Fruit fly (Drosophila melanogaster) whole organism, embryonic: ENCODE measurements around the gene wrm2.

Experiments used
- Asciz ChIP-seq: fragments of 200-800 bp; sonication (Bioruptor generic); optimal IDR thresholded peaks from 2 replicates; lab custom pipeline; 2017; ENCODE audit warnings: missing biosample characterization, mild to moderate bottlenecking, missing genetic modification characterization, missing genetic modification reagents
- Atf3 ChIP-seq: fragments of 200-800 bp; sonication (Bioruptor generic); optimal IDR thresholded peaks from 3 replicates; lab custom pipeline; 2016; ENCODE audit warnings: missing biosample characterization, missing genetic modification characterization
- Atf6 ChIP-seq: fragments of 200-800 bp; sonication (Bioruptor generic); IDR thresholded peaks from 2 replicates; pipeline ENCODE4 v1.3.6; 2022; ENCODE audit warnings: missing biosample characterization, missing genetic modification characterization
- CG1024 ChIP-seq: fragments of 200-800 bp; sonication (Bioruptor generic); IDR thresholded peaks from 2 replicates; pipeline ENCODE4 v1.3.6; 2022; ENCODE audit warnings: missing biosample characterization, missing genetic modification characterization
- CG11085 ChIP-seq: fragments of 200-800 bp; sonication (Bioruptor generic); IDR thresholded peaks from 2 replicates; pipeline ENCODE4 v1.3.6; 2022; ENCODE audit warnings: missing biosample characterization, missing genetic modification characterization
- CG11504 ChIP-seq: fragments of 200-800 bp; sonication (Bioruptor generic); optimal IDR thresholded peaks from 3 replicates; lab custom pipeline; 2019; ENCODE audit warnings: missing biosample characterization, mild to moderate bottlenecking, missing genetic modification characterization, moderate library complexity
- CG14667 ChIP-seq: fragments of 200-800 bp; sonication (Bioruptor generic); IDR thresholded peaks from 2 replicates; pipeline ENCODE4 v1.3.6; 2022; ENCODE audit warnings: missing biosample characterization, missing genetic modification characterization
- CG15696 ChIP-seq: fragments of 200-800 bp; sonication (Bioruptor generic); optimal IDR thresholded peaks from 2 replicates; lab custom pipeline; 2019; ENCODE audit warnings: missing biosample characterization, mild to moderate bottlenecking, missing genetic modification characterization, moderate library complexity
- CG1602 ChIP-seq: fragments of 200-800 bp; sonication (Bioruptor generic); optimal IDR thresholded peaks from 3 replicates; lab custom pipeline; 2016; ENCODE audit warnings: missing biosample characterization, missing genetic modification characterization
- CG17359 ChIP-seq: fragments of 200-800 bp; sonication (Bioruptor generic); optimal IDR thresholded peaks from 3 replicates; lab custom pipeline; 2018; ENCODE audit warnings: missing biosample characterization, mild to moderate bottlenecking, missing genetic modification characterization, moderate library complexity
- CG17385 ChIP-seq: fragments of 200-800 bp; sonication (Bioruptor generic); optimal IDR thresholded peaks from 3 replicates; lab custom pipeline; 2018; ENCODE audit warnings: missing biosample characterization, mild to moderate bottlenecking, missing genetic modification characterization
- CG18764 ChIP-seq: fragments of 200-800 bp; sonication (Bioruptor generic); optimal IDR thresholded peaks from 3 replicates; lab custom pipeline; 2016; ENCODE audit warnings: missing biosample characterization, missing genetic modification characterization
- CG31388 ChIP-seq: fragments of 200-800 bp; sonication (Bioruptor generic); optimal IDR thresholded peaks from 2 replicates; lab custom pipeline; 2016; ENCODE audit warnings: missing biosample characterization, missing genetic modification characterization
- CG32772 ChIP-seq: fragments of 200-800 bp; sonication (Bioruptor generic); IDR thresholded peaks from 2 replicates; pipeline ENCODE4 v1.3.6; 2022; ENCODE audit warnings: missing biosample characterization, missing genetic modification characterization
- CG34376 ChIP-seq: fragments of 200-800 bp; sonication (Bioruptor generic); optimal IDR thresholded peaks from 2 replicates; lab custom pipeline; 2018; ENCODE audit warnings: missing biosample characterization, mild to moderate bottlenecking, missing genetic modification characterization
- CG3847 ChIP-seq: fragments of 200-800 bp; sonication (Bioruptor generic); IDR thresholded peaks from 2 replicates; pipeline ENCODE4 v1.3.6; 2022; ENCODE audit warnings: missing biosample characterization, missing genetic modification characterization
- CG4328 ChIP-seq: fragments of 200-800 bp; sonication (Bioruptor generic); optimal IDR thresholded peaks from 3 replicates; lab custom pipeline; 2017; ENCODE audit warnings: missing biosample characterization, missing genetic modification reagents, missing genetic modification characterization
- CG6175 ChIP-seq: fragments of 200-800 bp; sonication (Bioruptor generic); IDR thresholded peaks from 3 replicates; pipeline ENCODE4 v1.3.6; 2022; ENCODE audit warnings: missing biosample characterization, missing genetic modification characterization
- CG6654 ChIP-seq: fragments of 200-800 bp; sonication (Bioruptor generic); optimal IDR thresholded peaks from 2 replicates; lab custom pipeline; 2017; ENCODE audit warnings: missing biosample characterization, mild to moderate bottlenecking, missing genetic modification characterization
- CG7839 ChIP-seq: fragments of 200-800 bp; sonication (Bioruptor generic); optimal IDR thresholded peaks from 3 replicates; lab custom pipeline; 2018; ENCODE audit warnings: missing biosample characterization, mild to moderate bottlenecking, missing genetic modification characterization, moderate library complexity
- CG7963 ChIP-seq: fragments of 200-800 bp; sonication (Bioruptor generic); IDR thresholded peaks from 3 replicates; pipeline ENCODE4 v1.3.6; 2022; ENCODE audit warnings: missing biosample characterization, missing genetic modification characterization; ENCODE audit not compliant: partially characterized antibody
- CG8388 ChIP-seq: fragments of 200-800 bp; sonication (Bioruptor generic); optimal IDR thresholded peaks from 2 replicates; lab custom pipeline; 2019; ENCODE audit warnings: missing biosample characterization, mild to moderate bottlenecking, missing genetic modification characterization, moderate library complexity
- CG9727 ChIP-seq: fragments of 200-800 bp; sonication (Bioruptor generic); optimal IDR thresholded peaks from 3 replicates; lab custom pipeline; 2017; ENCODE audit warnings: missing biosample characterization, mild to moderate bottlenecking, missing genetic modification characterization
- CoRest ChIP-seq: fragments of 200-800 bp; sonication (Bioruptor generic); optimal IDR thresholded peaks from 3 replicates; lab custom pipeline; 2018; ENCODE audit warnings: missing biosample characterization, mild to moderate bottlenecking, missing genetic modification characterization, moderate library complexity
- Doc3 ChIP-seq: fragments of 200-800 bp; sonication (Bioruptor generic); IDR thresholded peaks from 3 replicates; pipeline ENCODE4 v1.3.6; 2022; ENCODE audit warnings: missing biosample characterization, missing genetic modification characterization; ENCODE audit not compliant: partially characterized antibody
- Hr51 ChIP-seq, 2 experiments: fragments of 200-800 bp; sonication (Bioruptor generic); optimal IDR thresholded peaks; 2 replicates in 1 of 2; 3 replicates in 1 of 2; lab custom pipeline; 2016 to 2018; ENCODE audit warnings: missing biosample characterization in 2 of 2, missing genetic modification characterization in 2 of 2, mild to moderate bottlenecking in 1 of 2, moderate library complexity in 1 of 2
- NFAT ChIP-seq: fragments of 200-800 bp; sonication (Bioruptor generic); IDR thresholded peaks from 2 replicates; pipeline ENCODE4 v1.3.6; 2022; ENCODE audit warnings: missing biosample characterization, missing genetic modification characterization
- NK7.1 ChIP-seq: fragments of 200-800 bp; sonication (Bioruptor generic); optimal IDR thresholded peaks from 3 replicates; lab custom pipeline; 2016; ENCODE audit warnings: missing biosample characterization, missing genetic modification characterization
- Tbp ChIP-seq: fragments of >200 bp; optimal IDR thresholded peaks from 2 replicates; lab custom pipeline; 2018; ENCODE audit warnings: missing biosample characterization, missing genetic modification characterization
- Xbp1 ChIP-seq: fragments of 200-800 bp; sonication (Bioruptor generic); optimal IDR thresholded peaks from 3 replicates; lab custom pipeline; 2016; ENCODE audit warnings: missing biosample characterization, mild to moderate bottlenecking, missing genetic modification characterization
- ab ChIP-seq: fragments of 200-800 bp; sonication (Bioruptor generic); optimal IDR thresholded peaks from 2 replicates; lab custom pipeline; 2016; ENCODE audit warnings: missing biosample characterization, missing genetic modification characterization
- amos ChIP-seq: fragments of 200-800 bp; sonication (Bioruptor generic); IDR thresholded peaks from 2 replicates; pipeline ENCODE4 v1.3.6; 2022; ENCODE audit warnings: missing biosample characterization, missing genetic modification characterization; ENCODE audit not compliant: partially characterized antibody
- ase ChIP-seq: fragments of 200-800 bp; sonication (Bioruptor generic); IDR thresholded peaks from 3 replicates; pipeline ENCODE4 v1.3.6; 2022; ENCODE audit warnings: missing biosample characterization, missing genetic modification characterization
- dati ChIP-seq: fragments of 200-800 bp; sonication (Bioruptor generic); IDR thresholded peaks from 2 replicates; pipeline ENCODE4 v1.3.6; 2022; ENCODE audit warnings: missing biosample characterization, missing genetic modification characterization
- dm ChIP-seq: fragments of 200-800 bp; sonication (Bioruptor generic); optimal IDR thresholded peaks from 3 replicates; lab custom pipeline; 2016; ENCODE audit warnings: missing biosample characterization, missing genetic modification characterization
- dmrt99B ChIP-seq: fragments of 200-800 bp; sonication (Bioruptor generic); optimal IDR thresholded peaks from 2 replicates; lab custom pipeline; 2018; ENCODE audit warnings: missing biosample characterization, mild to moderate bottlenecking, missing genetic modification characterization, moderate library complexity
- ewg ChIP-seq: fragments of 200-800 bp; sonication (Bioruptor generic); optimal IDR thresholded peaks from 3 replicates; lab custom pipeline; 2017; ENCODE audit warnings: mild to moderate bottlenecking, missing biosample characterization, missing genetic modification reagents, missing genetic modification characterization
- ftz-f1 ChIP-seq: fragments of 200-800 bp; sonication (Bioruptor generic); optimal IDR thresholded peaks from 2 replicates; lab custom pipeline; 2016; ENCODE audit warnings: missing biosample characterization, missing genetic modification characterization
- h ChIP-seq: fragments of >200 bp; optimal IDR thresholded peaks from 2 replicates; lab custom pipeline; 2017
- ham ChIP-seq: fragments of 200-800 bp; sonication (Bioruptor generic); IDR thresholded peaks from 2 replicates; pipeline ENCODE4 v1.3.6; 2022; ENCODE audit warnings: missing biosample characterization, missing genetic modification characterization
- hb ChIP-seq: fragments of 200-800 bp; sonication (Bioruptor generic); IDR thresholded peaks from 3 replicates; pipeline ENCODE4 v1.3.6; 2022; ENCODE audit warnings: missing biosample characterization, missing genetic modification characterization; ENCODE audit not compliant: partially characterized antibody
- her ChIP-seq: fragments of 200-800 bp; sonication (Bioruptor generic); optimal IDR thresholded peaks from 2 replicates; lab custom pipeline; 2016; ENCODE audit warnings: missing biosample characterization, missing genetic modification characterization
- oc ChIP-seq: fragments of 200-800 bp; sonication (Bioruptor generic); optimal IDR thresholded peaks from 2 replicates; lab custom pipeline; 2018; ENCODE audit warnings: missing biosample characterization, mild to moderate bottlenecking, missing genetic modification characterization, moderate library complexity
- prd ChIP-seq, 3 experiments: fragments of >200 bp in 2 of 3; fragments of 200-800 bp in 1 of 3; sonication (Bioruptor generic) in 1 of 3; optimal IDR thresholded peaks in 2 of 3; IDR thresholded peaks in 1 of 3; 2 replicates in 2 of 3; 3 replicates in 1 of 3; pipeline versions ENCODE4 v1.3.6 to Lab custom; 2017 to 2022; ENCODE audit warnings: missing biosample characterization in 1 of 3, missing genetic modification characterization in 1 of 3
- ro ChIP-seq: fragments of 200-800 bp; sonication (Bioruptor generic); IDR thresholded peaks from 2 replicates; pipeline ENCODE4 v1.3.6; 2022; ENCODE audit warnings: missing biosample characterization, missing genetic modification characterization
- run ChIP-seq: fragments of 200-800 bp; sonication (Bioruptor generic); optimal IDR thresholded peaks from 3 replicates; lab custom pipeline; 2018; ENCODE audit warnings: missing biosample characterization, mild to moderate bottlenecking, missing genetic modification characterization
- ssp ChIP-seq: fragments of 200-800 bp; sonication (Bioruptor generic); IDR thresholded peaks from 2 replicates; pipeline ENCODE4 v1.3.6; 2022; ENCODE audit warnings: missing biosample characterization, missing genetic modification characterization
- usp ChIP-seq: fragments of >200 bp; optimal IDR thresholded peaks from 2 replicates; lab custom pipeline; 2017; ENCODE audit warnings: missing biosample characterization, missing genetic modification characterization
- wdn ChIP-seq: fragments of 200-800 bp; sonication (Bioruptor generic); IDR thresholded peaks from 2 replicates; pipeline ENCODE4 v1.3.6; 2022; ENCODE audit warnings: missing biosample characterization, missing genetic modification characterization
- zfh2 ChIP-seq: fragments of 200-800 bp; sonication (Bioruptor generic); optimal IDR thresholded peaks from 2 replicates; lab custom pipeline; 2016; ENCODE audit warnings: missing biosample characterization, missing genetic modification characterization

wrm2 gene

DNA sequence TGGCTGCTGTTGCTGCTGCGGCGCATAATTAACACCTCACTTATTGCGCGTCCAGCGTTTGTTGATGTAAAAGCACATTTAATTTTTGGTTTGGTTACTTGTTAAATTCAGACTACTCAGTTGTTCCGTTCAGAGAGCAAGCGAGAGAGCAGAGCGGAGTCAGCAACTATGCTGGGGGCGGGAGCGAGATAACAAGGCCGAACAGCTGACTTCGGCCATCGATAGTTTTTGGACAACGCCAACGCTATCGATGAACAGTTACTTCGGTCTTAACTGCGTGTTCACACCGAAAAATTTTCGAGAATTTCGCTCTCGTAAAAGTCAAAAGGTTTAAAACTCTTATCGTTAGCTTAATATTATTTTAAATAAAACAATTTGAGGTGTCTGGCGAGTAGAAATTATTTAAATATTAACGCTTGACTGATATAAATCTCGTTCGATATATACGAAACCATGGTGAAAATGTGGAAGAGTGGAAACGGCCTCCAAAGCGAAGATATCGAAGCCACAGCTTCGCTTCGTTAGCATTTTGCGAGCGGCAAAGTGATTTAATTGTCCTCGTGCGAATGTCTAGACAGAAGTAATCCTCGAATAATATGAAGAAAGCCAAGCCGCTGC, 46.4 kb upstream of the wrm2 start, which contains the start of the genes SMSr and smid (continued):
- TF ChIP-seq CG7963 (GFP tag; lab: Robert Waterston, UW) (peak; percentile 62; the same call in 2 of the 3 replicates), CG11085 (peak; percentile 58), CG31388 (no peak), dmrt99B (tag; lab: Kevin White, UChicago) (peak; percentile 49), ro (GFP tag; lab: Robert Waterston, UW) (no peak), CG17385 (GFP tag; lab: Kevin White, UChicago) (no peak), ssp (peak; percentile 95), CG11504 (peak; percentile 73), NFAT (GFP tag; lab: Robert Waterston, UW) (no peak), Hr51 (GFP tag; optimal IDR thresholded peaks at IDR 0.05; lab: Kevin White, UChicago) (peak; percentile 39 to 63), Asciz (GFP tag; lab: Kevin White, UChicago) (no peak), NK7.1 (GFP tag; lab: Kevin White, UChicago) (no peak), ftz-f1 (GFP tag; lab: Kevin White, UChicago) (peak; percentile 85), CG18764 (GFP tag; lab: Kevin White, UChicago) (peak; percentile 40), CG9727 (GFP tag; lab: Kevin White, UChicago) (peak; percentile 73), ase (GFP tag; lab: Robert Waterston, UW) (0 out of 3 replicates have a peak, but pooled peaks have one; percentile 42), CG3847 (GFP tag; lab: Robert Waterston, UW) (peak; percentile 47; the same call in 1 of the 2 replicates), CG1024 (peak; percentile 28; the same call in 1 of the 2 replicates), Xbp1 (peak; percentile 72), amos (GFP tag; lab: Robert Waterston, UW) (peak; percentile 82), Atf6 (GFP tag; lab: Robert Waterston, UW) (peak; percentile 52; the same call in 1 of the 2 replicates), CG17359 (tag; lab: Kevin White, UChicago) (peak; percentile 53), ewg (GFP tag; lab: Kevin White, UChicago) (peak; percentile 24), CG6654 (no peak), dm (peak; percentile 49), hb (peak; percentile 84), her (no peak), run (tag; lab: Kevin White, UChicago) (no peak), Atf3 (GFP tag; lab: Kevin White, UChicago) (peak; percentile 20), prd (optimal IDR thresholded peaks at IDR 0.05; lab: Kevin White, UChicago) (no peak), prd (GFP tag; IDR thresholded peaks at IDR 0.05; lab: Robert Waterston, UW) (peak; percentile 63; the same call in 2 of the 3 replicates), CoRest (tag; lab: Kevin White, UChicago) (peak; percentile 79), oc (tag; lab: Kevin White, UChicago) (no peak), CG32772 (GFP tag; lab: Robert Waterston, UW) (peak; percentile 55; the same call in 1 of the 2 replicates), CG1602 (GFP tag; lab: Kevin White, UChicago) (peak; percentile 61), CG14667 (no peak), ham (GFP tag; lab: Robert Waterston, UW) (no peak), CG4328 (GFP tag; lab: Kevin White, UChicago) (no peak), Tbp (GFP tag; lab: Kevin White, UChicago) (no peak), ab (GFP tag; lab: Kevin White, UChicago) (no peak), Doc3 (peak; percentile 85), zfh2 (GFP tag; lab: Kevin White, UChicago) (peak; percentile 68), CG34376 (GFP tag; lab: Kevin White, UChicago) (peak; percentile 57), CG7839 (tag; lab: Kevin White, UChicago) (peak; percentile 66), CG15696 (tag; lab: Kevin White, UChicago) (peak; percentile 54), wdn (GFP tag; lab: Robert Waterston, UW) (no peak), h (lab: Kevin White, UChicago) (no peak), CG8388 (no peak), dati (GFP tag; lab: Robert Waterston, UW) (no peak), usp (GFP tag; lab: Kevin White, UChicago) (no peak), CG6175 (GFP tag; lab: Robert Waterston, UW) (no peak)
